Fruit fly (Drosophila melanogaster) whole organism, embryonic: ENCODE measurements around the gene CG17127.
A peak's percentile ranks its signal among the peaks of the same experiment; 100 is the strongest.

Experiments used
- Bgb ChIP-seq: fragments of 200-800 bp; sonication (Bioruptor generic); IDR thresholded peaks from 2 replicates; pipeline ENCODE4 v1.3.6; 2022; ENCODE audit warnings: missing biosample characterization, missing genetic modification characterization; ENCODE audit not compliant: partially characterized antibody
- CG10267 ChIP-seq: fragments of 200-800 bp; sonication (Bioruptor generic); optimal IDR thresholded peaks from 2 replicates; lab custom pipeline; 2018; ENCODE audit warnings: missing biosample characterization, mild to moderate bottlenecking, missing genetic modification characterization, moderate library complexity
- CG10274 ChIP-seq: fragments of 200-800 bp; sonication (Bioruptor generic); optimal IDR thresholded peaks from 3 replicates; lab custom pipeline; 2017; ENCODE audit warnings: missing biosample characterization, mild to moderate bottlenecking, missing genetic modification characterization
- CG10321 ChIP-seq: fragments of 200-800 bp; sonication (Bioruptor generic); IDR thresholded peaks from 2 replicates; pipeline ENCODE4 v1.3.6; 2022; ENCODE audit warnings: missing biosample characterization, missing genetic modification characterization
- CG12104 ChIP-seq: fragments of 200-800 bp; sonication (Bioruptor generic); optimal IDR thresholded peaks from 3 replicates; lab custom pipeline; 2016; ENCODE audit warnings: missing biosample characterization, missing genetic modification characterization
- CG12219 ChIP-seq: fragments of 200-800 bp; sonication (Bioruptor generic); optimal IDR thresholded peaks from 3 replicates; lab custom pipeline; 2018; ENCODE audit warnings: missing biosample characterization, mild to moderate bottlenecking, missing genetic modification characterization
- CG12391 ChIP-seq: fragments of 200-800 bp; sonication (Bioruptor generic); optimal IDR thresholded peaks from 3 replicates; lab custom pipeline; 2018; ENCODE audit warnings: missing biosample characterization, mild to moderate bottlenecking, missing genetic modification characterization, moderate library complexity
- CG12659 ChIP-seq: fragments of 200-800 bp; sonication (Bioruptor generic); optimal IDR thresholded peaks from 3 replicates; lab custom pipeline; 2017; ENCODE audit warnings: mild to moderate bottlenecking, missing biosample characterization, missing genetic modification reagents, missing genetic modification characterization
- CG13287 ChIP-seq: fragments of 200-800 bp; sonication (Bioruptor generic); IDR thresholded peaks from 2 replicates; pipeline ENCODE4 v1.3.6; 2022; ENCODE audit warnings: missing biosample characterization, missing genetic modification characterization; ENCODE audit not compliant: partially characterized antibody
- CG14667 ChIP-seq: fragments of 200-800 bp; sonication (Bioruptor generic); IDR thresholded peaks from 2 replicates; pipeline ENCODE4 v1.3.6; 2022; ENCODE audit warnings: missing biosample characterization, missing genetic modification characterization
- CG14860 ChIP-seq: fragments of 200-800 bp; sonication (Bioruptor generic); IDR thresholded peaks from 3 replicates; pipeline ENCODE4 v1.3.6; 2022; ENCODE audit warnings: missing biosample characterization, missing genetic modification characterization; ENCODE audit not compliant: partially characterized antibody
- CG15601 ChIP-seq: fragments of 200-800 bp; sonication (Bioruptor generic); optimal IDR thresholded peaks from 3 replicates; lab custom pipeline; 2019; ENCODE audit warnings: missing biosample characterization, mild to moderate bottlenecking, missing genetic modification characterization, moderate library complexity
- CG1603 ChIP-seq: fragments of 200-800 bp; sonication (Bioruptor generic); optimal IDR thresholded peaks from 2 replicates; lab custom pipeline; 2019; ENCODE audit warnings: missing biosample characterization, mild to moderate bottlenecking, missing genetic modification characterization, moderate library complexity
- CG1832 ChIP-seq: fragments of 200-800 bp; sonication (Bioruptor generic); optimal IDR thresholded peaks from 2 replicates; lab custom pipeline; 2017; ENCODE audit warnings: missing biosample characterization, mild to moderate bottlenecking, missing genetic modification characterization, inconsistent platforms
- CG18619 ChIP-seq: fragments of 200-800 bp; sonication (Bioruptor generic); optimal IDR thresholded peaks from 3 replicates; lab custom pipeline; 2017; ENCODE audit warnings: missing biosample characterization, mild to moderate bottlenecking, missing genetic modification characterization
- CG33213 ChIP-seq: fragments of 200-800 bp; sonication (Bioruptor generic); optimal IDR thresholded peaks from 3 replicates; lab custom pipeline; 2016; ENCODE audit warnings: missing biosample characterization, missing genetic modification characterization
- CG42726 ChIP-seq: fragments of 200-800 bp; sonication (Bioruptor generic); IDR thresholded peaks from 2 replicates; pipeline ENCODE4 v1.3.6; 2022; ENCODE audit warnings: missing biosample characterization, missing genetic modification characterization; ENCODE audit not compliant: partially characterized antibody
- CG4617 ChIP-seq: fragments of 200-800 bp; sonication (Bioruptor generic); optimal IDR thresholded peaks from 3 replicates; lab custom pipeline; 2016; ENCODE audit warnings: missing biosample characterization, missing genetic modification characterization, borderline replicate concordance
- CG6254 ChIP-seq: fragments of 200-800 bp; sonication (Bioruptor generic); optimal IDR thresholded peaks from 3 replicates; lab custom pipeline; 2017; ENCODE audit warnings: mild to moderate bottlenecking, missing biosample characterization, missing genetic modification reagents, missing genetic modification characterization
- CG8290 ChIP-seq, 3 experiments: fragments of 200-800 bp; sonication (Bioruptor generic); optimal IDR thresholded peaks; 2 replicates each; lab custom pipeline; 2016 to 2019; ENCODE audit warnings: missing biosample characterization in 3 of 3, missing genetic modification characterization in 3 of 3, mild to moderate bottlenecking in 2 of 3, moderate library complexity in 1 of 3
- Camta ChIP-seq: fragments of 200-800 bp; sonication (Bioruptor generic); optimal IDR thresholded peaks from 2 replicates; lab custom pipeline; 2016; ENCODE audit warnings: missing biosample characterization, missing genetic modification characterization
- Dip3 ChIP-seq: fragments of 200-800 bp; sonication (Bioruptor generic); optimal IDR thresholded peaks from 3 replicates; lab custom pipeline; 2016; ENCODE audit warnings: missing biosample characterization, missing genetic modification characterization
- Dref ChIP-seq: fragments of 200-800 bp; sonication (Bioruptor generic); IDR thresholded peaks from 2 replicates; pipeline ENCODE4 v1.3.6; 2022; ENCODE audit warnings: missing biosample characterization, missing genetic modification characterization
- Ets65A ChIP-seq: fragments of 200-800 bp; sonication (Bioruptor generic); peaks from one replicate; lab custom pipeline; 2016; ENCODE audit warnings: missing biosample characterization, missing genetic modification characterization
- Ets97D ChIP-seq: fragments of 200-800 bp; sonication (Bioruptor generic); optimal IDR thresholded peaks from 3 replicates; lab custom pipeline; 2016; ENCODE audit warnings: missing biosample characterization, missing genetic modification characterization
- HmgZ ChIP-seq: fragments of 200-800 bp; sonication (Bioruptor generic); optimal IDR thresholded peaks from 2 replicates; lab custom pipeline; 2018; ENCODE audit warnings: missing biosample characterization, mild to moderate bottlenecking, missing genetic modification characterization
- Hr39 ChIP-seq: fragments of >200 bp; optimal IDR thresholded peaks from 2 replicates; lab custom pipeline; 2017
- Lpt ChIP-seq: fragments of >200 bp; optimal IDR thresholded peaks from 2 replicates; lab custom pipeline; 2018; ENCODE audit warnings: missing biosample characterization, missing genetic modification characterization
- MBD-R2 ChIP-seq: fragments of 200-800 bp; sonication (Bioruptor generic); IDR thresholded peaks from 2 replicates; pipeline ENCODE4 v1.3.6; 2022; ENCODE audit warnings: missing biosample characterization, missing genetic modification characterization
- Opbp ChIP-seq: fragments of 200-800 bp; sonication (Bioruptor generic); IDR thresholded peaks from 3 replicates; pipeline ENCODE4 v1.3.6; 2022; ENCODE audit warnings: missing biosample characterization, missing genetic modification characterization; ENCODE audit not compliant: partially characterized antibody
- amos ChIP-seq: fragments of 200-800 bp; sonication (Bioruptor generic); IDR thresholded peaks from 2 replicates; pipeline ENCODE4 v1.3.6; 2022; ENCODE audit warnings: missing biosample characterization, missing genetic modification characterization; ENCODE audit not compliant: partially characterized antibody
- az2 ChIP-seq: fragments of 200-800 bp; sonication (Bioruptor generic); optimal IDR thresholded peaks from 3 replicates; lab custom pipeline; 2016; ENCODE audit warnings: missing biosample characterization, missing genetic modification characterization
- dmrt99B ChIP-seq: fragments of 200-800 bp; sonication (Bioruptor generic); optimal IDR thresholded peaks from 2 replicates; lab custom pipeline; 2018; ENCODE audit warnings: missing biosample characterization, mild to moderate bottlenecking, missing genetic modification characterization, moderate library complexity
- en ChIP-seq: fragments of 200-800 bp; sonication (Bioruptor generic); optimal IDR thresholded peaks from 2 replicates; lab custom pipeline; 2016; ENCODE audit warnings: missing biosample characterization, missing genetic modification characterization
- gsb-n ChIP-seq: fragments of 200-800 bp; sonication (Bioruptor generic); optimal IDR thresholded peaks from 3 replicates; lab custom pipeline; 2018; ENCODE audit warnings: missing biosample characterization, mild to moderate bottlenecking, missing genetic modification characterization
- hbn ChIP-seq: fragments of 200-800 bp; sonication (Bioruptor generic); IDR thresholded peaks from 2 replicates; pipeline ENCODE4 v1.3.6; 2022; ENCODE audit warnings: missing biosample characterization, missing genetic modification characterization; ENCODE audit not compliant: partially characterized antibody
- hkb ChIP-seq, 2 experiments: fragments of 200-800 bp in 1 of 2; fragments of >200 bp in 1 of 2; sonication (Bioruptor generic) in 1 of 2; IDR thresholded peaks in 1 of 2; optimal IDR thresholded peaks in 1 of 2; 2 replicates each; pipeline versions ENCODE4 v1.3.6 to Lab custom; 2017 to 2022; ENCODE audit warnings: missing biosample characterization in 1 of 2, missing genetic modification characterization in 1 of 2
- hth ChIP-seq: fragments of >200 bp; optimal IDR thresholded peaks from 2 replicates; lab custom pipeline; 2017; ENCODE audit warnings: inconsistent platforms
- mam ChIP-seq: fragments of 200-800 bp; sonication (Bioruptor generic); optimal IDR thresholded peaks from 3 replicates; lab custom pipeline; 2016; ENCODE audit warnings: missing biosample characterization, missing genetic modification characterization
- nmo ChIP-seq: fragments of 200-800 bp; sonication (Bioruptor generic); optimal IDR thresholded peaks from 2 replicates; lab custom pipeline; 2018; ENCODE audit warnings: missing biosample characterization, mild to moderate bottlenecking, missing genetic modification characterization, moderate library complexity
- pzg ChIP-seq: fragments of 200-800 bp; sonication (Bioruptor generic); optimal IDR thresholded peaks from 3 replicates; lab custom pipeline; 2018; ENCODE audit warnings: missing biosample characterization, mild to moderate bottlenecking, missing genetic modification characterization, moderate library complexity
- row ChIP-seq: fragments of 200-800 bp; sonication (Bioruptor generic); IDR thresholded peaks from 3 replicates; pipeline ENCODE4 v1.3.6; 2022; ENCODE audit warnings: missing biosample characterization, missing genetic modification characterization
- sisA ChIP-seq: fragments of 200-800 bp; sonication (Bioruptor generic); IDR thresholded peaks from 2 replicates; pipeline ENCODE4 v1.3.6; 2022; ENCODE audit warnings: missing biosample characterization, missing genetic modification characterization
- sna ChIP-seq: fragments of 200-800 bp; sonication (Bioruptor generic); IDR thresholded peaks from 2 replicates; pipeline ENCODE4 v1.3.6; 2022; ENCODE audit warnings: missing biosample characterization, missing genetic modification characterization; ENCODE audit not compliant: partially characterized antibody
- sr ChIP-seq: fragments of 200-800 bp; sonication (Bioruptor generic); IDR thresholded peaks from 3 replicates; pipeline ENCODE4 v1.3.6; 2022; ENCODE audit warnings: missing biosample characterization, missing genetic modification characterization
- tap ChIP-seq: fragments of 200-800 bp; optimal IDR thresholded peaks from 3 replicates; lab custom pipeline; 2019; ENCODE audit warnings: missing biosample characterization, mild to moderate bottlenecking, missing genetic modification characterization, moderate library complexity
- toy ChIP-seq: fragments of 200-800 bp; sonication (Bioruptor generic); IDR thresholded peaks from 2 replicates; pipeline ENCODE4 v1.3.6; 2022; ENCODE audit warnings: missing biosample characterization, missing genetic modification characterization
- unc-4 ChIP-seq: fragments of 200-800 bp; sonication (Bioruptor generic); IDR thresholded peaks from 2 replicates; pipeline ENCODE4 v1.3.6; 2022; ENCODE audit warnings: missing biosample characterization, missing genetic modification characterization; ENCODE audit not compliant: partially characterized antibody
- vnd ChIP-seq: fragments of 200-800 bp; sonication (Bioruptor generic); IDR thresholded peaks from 3 replicates; pipeline ENCODE4 v1.3.6; 2022; ENCODE audit warnings: missing biosample characterization, missing genetic modification characterization; ENCODE audit not compliant: partially characterized antibody
- wek ChIP-seq: fragments of 200-800 bp; sonication (Bioruptor generic); optimal IDR thresholded peaks from 3 replicates; lab custom pipeline; 2018; ENCODE audit warnings: missing biosample characterization, mild to moderate bottlenecking, missing genetic modification characterization, moderate library complexity

The CG17127 gene

dm6 chr2L:10728751-10729150, 41.9 kb upstream of the CG17127 start, which contains the start of gene CG6443 (continued):
- no peak for TF ChIP-seq wek
- no peak for TF ChIP-seq Ets65A (GFP tag; lab: Kevin White, UChicago)
- peak; percentile 20 for TF ChIP-seq CG10267 (tag; lab: Kevin White, UChicago)
- TF ChIP-seq HmgZ (tag; lab: Kevin White, UChicago) = peak; percentile 1
- TF ChIP-seq amos (GFP tag; lab: Robert Waterston, UW) = peak; percentile 81
- no peak for TF ChIP-seq tap
- peak; percentile 73 for TF ChIP-seq pzg (GFP tag; lab: Kevin White, UChicago)
- no peak for TF ChIP-seq sr (GFP tag; lab: Robert Waterston, UW)
- peak; percentile 27 for TF ChIP-seq CG1603 (tag; lab: Kevin White, UChicago)
- no peak for TF ChIP-seq CG12104 (GFP tag; lab: Kevin White, UChicago)
- TF ChIP-seq CG8290 (GFP tag; optimal IDR thresholded peaks at IDR 0.05; lab: Kevin White, UChicago) = no peak
- TF ChIP-seq CG8290 (tag; optimal IDR thresholded peaks at IDR 0.05; lab: Kevin White, UChicago) = no peak
- no peak for TF ChIP-seq hth (lab: Kevin White, UChicago)
- no peak for TF ChIP-seq toy (GFP tag; lab: Robert Waterston, UW)
- peak; percentile 16 for TF ChIP-seq CG15601
- TF ChIP-seq CG10321 (GFP tag; lab: Robert Waterston, UW) = no peak
- no peak for TF ChIP-seq CG12219 (GFP tag; lab: Kevin White, UChicago)
- TF ChIP-seq sisA (GFP tag; lab: Robert Waterston, UW) = no peak
- no peak for TF ChIP-seq CG1832 (GFP tag; lab: Kevin White, UChicago)
- peak; percentile 86 for TF ChIP-seq Dref (GFP tag; lab: Robert Waterston, UW)
- TF ChIP-seq CG6254 (GFP tag; lab: Kevin White, UChicago) = no peak
- TF ChIP-seq gsb-n (tag; lab: Kevin White, UChicago) = no peak
- TF ChIP-seq row (GFP tag; lab: Robert Waterston, UW) = no peak
- TF ChIP-seq vnd = peak; percentile 58; the same call in 1 of the 3 replicates
- TF ChIP-seq CG10274 (GFP tag; lab: Kevin White, UChicago) = no peak
- TF ChIP-seq sna (GFP tag; lab: Robert Waterston, UW) = peak; percentile 88
- no peak for TF ChIP-seq CG42726 (GFP tag; lab: Robert Waterston, UW)
- TF ChIP-seq nmo (GFP tag; lab: Kevin White, UChicago) = peak; percentile 37
- no peak for TF ChIP-seq en (GFP tag; lab: Kevin White, UChicago)
- peak; percentile 11 for TF ChIP-seq CG4617
- no peak for TF ChIP-seq CG14667
- no peak for TF ChIP-seq az2 (GFP tag; lab: Kevin White, UChicago)
- no peak for TF ChIP-seq hkb (optimal IDR thresholded peaks at IDR 0.05; lab: Kevin White, UChicago)
- no peak for TF ChIP-seq hkb (GFP tag; IDR thresholded peaks at IDR 0.05; lab: Robert Waterston, UW)
- peak; percentile 40; the same call in 1 of the 2 replicates for TF ChIP-seq MBD-R2
- peak; percentile 56 for TF ChIP-seq CG12659 (GFP tag; lab: Kevin White, UChicago)
- TF ChIP-seq Ets97D (GFP tag; lab: Kevin White, UChicago) = peak; percentile 31
- peak; percentile 67 for TF ChIP-seq CG14860 (GFP tag; lab: Robert Waterston, UW)
- peak; percentile 90 for TF ChIP-seq CG13287 (GFP tag; lab: Robert Waterston, UW)
- TF ChIP-seq CG12391 (tag; lab: Kevin White, UChicago) = no peak
- no peak for TF ChIP-seq Camta (GFP tag; lab: Kevin White, UChicago)
- no peak for TF ChIP-seq mam
- TF ChIP-seq dmrt99B (tag; lab: Kevin White, UChicago) = no peak
- no peak for TF ChIP-seq Dip3
- no peak for TF ChIP-seq CG33213 (GFP tag; lab: Kevin White, UChicago)
- peak; percentile 84 for TF ChIP-seq unc-4 (GFP tag; lab: Robert Waterston, UW)
- TF ChIP-seq hbn (GFP tag; lab: Robert Waterston, UW) = peak; percentile 80
- no peak for TF ChIP-seq Lpt (GFP tag; lab: Kevin White, UChicago)
- no peak for TF ChIP-seq CG18619
- TF ChIP-seq Bgb (GFP tag; lab: Robert Waterston, UW) = peak; percentile 75
- no peak for TF ChIP-seq Hr39 (lab: Kevin White, UChicago)
- TF ChIP-seq Opbp (GFP tag; lab: Robert Waterston, UW) = peak; percentile 75; the same call in 2 of the 3 replicates
